Fruit fly (Drosophila melanogaster) whole organism, embryonic: ENCODE data around the gene meigo.
A peak's percentile ranks its signal among the peaks of the same experiment; 100 is the strongest.

Experiments
- ATbp ChIP-seq: fragments of 200-800 bp; sonication (Bioruptor generic); optimal IDR thresholded peaks from 2 replicates; lab custom pipeline; 2017; ENCODE audit warnings: missing biosample characterization, mild to moderate bottlenecking, missing genetic modification characterization, missing genetic modification reagents
- Blimp-1 ChIP-seq: fragments of 200-800 bp; sonication (Bioruptor generic); optimal IDR thresholded peaks from 3 replicates; lab custom pipeline; 2018; ENCODE audit warnings: missing biosample characterization, missing genetic modification characterization, mild to moderate bottlenecking, moderate library complexity, missing genetic modification reagents
- CG10654 ChIP-seq: fragments of 200-800 bp; sonication (Bioruptor generic); optimal IDR thresholded peaks from 2 replicates; lab custom pipeline; 2016; ENCODE audit warnings: missing biosample characterization, missing genetic modification characterization
- CG11696 ChIP-seq: fragments of 200-800 bp; sonication (Bioruptor generic); IDR thresholded peaks from 2 replicates; pipeline ENCODE4 v1.3.6; 2022; ENCODE audit warnings: missing biosample characterization, missing genetic modification characterization
- CG12104 ChIP-seq: fragments of 200-800 bp; sonication (Bioruptor generic); optimal IDR thresholded peaks from 3 replicates; lab custom pipeline; 2016; ENCODE audit warnings: missing biosample characterization, missing genetic modification characterization
- CG12659 ChIP-seq: fragments of 200-800 bp; sonication (Bioruptor generic); optimal IDR thresholded peaks from 3 replicates; lab custom pipeline; 2017; ENCODE audit warnings: mild to moderate bottlenecking, missing biosample characterization, missing genetic modification reagents, missing genetic modification characterization
- CG13296 ChIP-seq: fragments of 200-800 bp; sonication (Bioruptor generic); optimal IDR thresholded peaks from 3 replicates; lab custom pipeline; 2018; ENCODE audit warnings: missing biosample characterization, mild to moderate bottlenecking, missing genetic modification characterization
- CG14965 ChIP-seq: fragments of 200-800 bp; sonication (Bioruptor generic); optimal IDR thresholded peaks from 2 replicates; lab custom pipeline; 2016; ENCODE audit warnings: missing biosample characterization, missing genetic modification characterization, borderline replicate concordance
- CG15514 ChIP-seq: fragments of 200-800 bp; sonication (Bioruptor generic); optimal IDR thresholded peaks from 3 replicates; lab custom pipeline; 2017; ENCODE audit warnings: missing biosample characterization, missing genetic modification characterization, mild to moderate bottlenecking, moderate library complexity, missing genetic modification reagents
- CG16779 ChIP-seq: fragments of 200-800 bp; sonication (Bioruptor generic); IDR thresholded peaks from 2 replicates; pipeline ENCODE4 v1.3.6; 2022; ENCODE audit warnings: missing biosample characterization, missing genetic modification characterization
- CG17328 ChIP-seq: fragments of 200-800 bp; sonication (Bioruptor generic); IDR thresholded peaks from 2 replicates; pipeline ENCODE4 v1.3.6; 2022; ENCODE audit warnings: missing biosample characterization, missing genetic modification characterization
- CG2875 ChIP-seq: fragments of 200-800 bp; sonication (Bioruptor generic); optimal IDR thresholded peaks from 2 replicates; lab custom pipeline; 2017; ENCODE audit warnings: missing biosample characterization, mild to moderate bottlenecking, missing genetic modification characterization, missing genetic modification reagents
- CG30403 ChIP-seq: fragments of 200-800 bp; sonication (Bioruptor generic); optimal IDR thresholded peaks from 3 replicates; lab custom pipeline; 2016; ENCODE audit warnings: missing biosample characterization, missing genetic modification characterization
- CG31441 ChIP-seq: fragments of 200-800 bp; sonication (Bioruptor generic); IDR thresholded peaks from 2 replicates; pipeline ENCODE4 v1.3.6; 2022; ENCODE audit warnings: missing biosample characterization, missing genetic modification characterization
- CG32772 ChIP-seq: fragments of 200-800 bp; sonication (Bioruptor generic); IDR thresholded peaks from 2 replicates; pipeline ENCODE4 v1.3.6; 2022; ENCODE audit warnings: missing biosample characterization, missing genetic modification characterization
- CG34376 ChIP-seq: fragments of 200-800 bp; sonication (Bioruptor generic); optimal IDR thresholded peaks from 2 replicates; lab custom pipeline; 2018; ENCODE audit warnings: missing biosample characterization, mild to moderate bottlenecking, missing genetic modification characterization
- CG42726 ChIP-seq: fragments of 200-800 bp; sonication (Bioruptor generic); IDR thresholded peaks from 2 replicates; pipeline ENCODE4 v1.3.6; 2022; ENCODE audit warnings: missing biosample characterization, missing genetic modification characterization; ENCODE audit not compliant: partially characterized antibody
- D ChIP-seq, 2 experiments: fragments of 200-800 bp in 1 of 2; fragments of >200 bp in 1 of 2; sonication (Bioruptor generic) in 1 of 2; optimal IDR thresholded peaks; 2 replicates in 1 of 2; 3 replicates in 1 of 2; lab custom pipeline; 2017; ENCODE audit warnings: mild to moderate bottlenecking in 1 of 2, missing biosample characterization in 1 of 2, missing genetic modification characterization in 1 of 2, missing genetic modification reagents in 1 of 2
- D19B ChIP-seq: fragments of 200-800 bp; sonication (Bioruptor generic); optimal IDR thresholded peaks from 2 replicates; lab custom pipeline; 2017; ENCODE audit warnings: missing biosample characterization, mild to moderate bottlenecking, missing genetic modification characterization
- Dip2 ChIP-seq: fragments of 200-800 bp; sonication (Bioruptor generic); IDR thresholded peaks from 2 replicates; pipeline ENCODE4 v1.3.6; 2022; ENCODE audit warnings: missing biosample characterization, missing genetic modification characterization
- E2f1 ChIP-seq: fragments of 200-800 bp; sonication (Bioruptor generic); IDR thresholded peaks from 2 replicates; pipeline ENCODE4 v1.3.6; 2022; ENCODE audit warnings: missing biosample characterization, missing genetic modification characterization
- Eip74EF ChIP-seq, 2 experiments: fragments of 200-800 bp in 1 of 2; fragments of >200 bp in 1 of 2; sonication (Bioruptor generic) in 1 of 2; optimal IDR thresholded peaks; 2 replicates each; lab custom pipeline; 2017 to 2019; ENCODE audit warnings: missing biosample characterization in 2 of 2, missing genetic modification characterization in 2 of 2, mild to moderate bottlenecking in 1 of 2, moderate library complexity in 1 of 2
- Elba2 ChIP-seq: fragments of 200-800 bp; sonication (Bioruptor generic); optimal IDR thresholded peaks from 3 replicates; lab custom pipeline; 2016; ENCODE audit warnings: missing biosample characterization, missing genetic modification characterization
- Hand ChIP-seq: fragments of 200-800 bp; sonication (Bioruptor generic); optimal IDR thresholded peaks from 2 replicates; lab custom pipeline; 2017; ENCODE audit warnings: mild to moderate bottlenecking, missing biosample characterization, missing genetic modification reagents, missing genetic modification characterization
- Lim3 ChIP-seq: fragments of 200-800 bp; sonication (Bioruptor generic); IDR thresholded peaks from 2 replicates; pipeline ENCODE4 v1.3.6; 2022; ENCODE audit warnings: missing biosample characterization, missing genetic modification characterization
- MESR4 ChIP-seq: fragments of 200-800 bp; sonication (Bioruptor generic); optimal IDR thresholded peaks from 2 replicates; lab custom pipeline; 2018; ENCODE audit warnings: missing biosample characterization, mild to moderate bottlenecking, missing genetic modification characterization, moderate library complexity
- Nf-YA ChIP-seq: fragments of 200-800 bp; sonication (Bioruptor generic); IDR thresholded peaks from 2 replicates; pipeline ENCODE4 v1.3.6; 2022; ENCODE audit warnings: missing biosample characterization, missing genetic modification characterization
- Rfx ChIP-seq: fragments of 200-800 bp; sonication (Bioruptor generic); IDR thresholded peaks from 2 replicates; pipeline ENCODE4 v1.3.6; 2022; ENCODE audit warnings: missing biosample characterization, missing genetic modification characterization
- Rx ChIP-seq: fragments of 200-800 bp; sonication (Bioruptor generic); IDR thresholded peaks from 2 replicates; pipeline ENCODE4 v1.3.6; 2022; ENCODE audit warnings: missing biosample characterization, missing genetic modification characterization
- Six4 ChIP-seq: fragments of 200-800 bp; sonication (Bioruptor generic); optimal IDR thresholded peaks from 2 replicates; lab custom pipeline; 2016; ENCODE audit warnings: missing biosample characterization, missing genetic modification characterization
- ara ChIP-seq: fragments of 200-800 bp; sonication (Bioruptor generic); IDR thresholded peaks from 2 replicates; pipeline ENCODE4 v1.3.6; 2022; ENCODE audit warnings: missing biosample characterization, missing genetic modification characterization
- crol ChIP-seq: fragments of 200-800 bp; sonication (Bioruptor generic); IDR thresholded peaks from 2 replicates; pipeline ENCODE4 v1.3.6; 2022; ENCODE audit warnings: missing biosample characterization, missing genetic modification characterization
- dm ChIP-seq: fragments of 200-800 bp; sonication (Bioruptor generic); optimal IDR thresholded peaks from 3 replicates; lab custom pipeline; 2016; ENCODE audit warnings: missing biosample characterization, missing genetic modification characterization
- dpn ChIP-seq, 2 experiments: fragments of 200-800 bp; sonication (Bioruptor generic); optimal IDR thresholded peaks; 3 replicates each; lab custom pipeline; 2016; ENCODE audit warnings: missing biosample characterization in 2 of 2, missing genetic modification characterization in 2 of 2
- exex ChIP-seq: fragments of 200-800 bp; sonication (Bioruptor generic); optimal IDR thresholded peaks from 4 replicates; lab custom pipeline; 2018; ENCODE audit warnings: missing biosample characterization, mild to moderate bottlenecking, missing genetic modification characterization, moderate library complexity
- eyg ChIP-seq: fragments of 200-800 bp; sonication (Bioruptor generic); optimal IDR thresholded peaks from 3 replicates; lab custom pipeline; 2016; ENCODE audit warnings: missing biosample characterization, missing genetic modification characterization
- gcm2 ChIP-seq: fragments of 200-800 bp; sonication (Bioruptor generic); optimal IDR thresholded peaks from 2 replicates; lab custom pipeline; 2016; ENCODE audit warnings: missing biosample characterization, missing genetic modification characterization
- ham ChIP-seq: fragments of 200-800 bp; sonication (Bioruptor generic); IDR thresholded peaks from 2 replicates; pipeline ENCODE4 v1.3.6; 2022; ENCODE audit warnings: missing biosample characterization, missing genetic modification characterization
- maf-S ChIP-seq: fragments of 200-800 bp; sonication (Bioruptor generic); optimal IDR thresholded peaks from 2 replicates; lab custom pipeline; 2016; ENCODE audit warnings: missing biosample characterization, missing genetic modification characterization
- mam ChIP-seq: fragments of 200-800 bp; sonication (Bioruptor generic); optimal IDR thresholded peaks from 3 replicates; lab custom pipeline; 2016; ENCODE audit warnings: missing biosample characterization, missing genetic modification characterization
- otp ChIP-seq: fragments of 200-800 bp; sonication (Bioruptor generic); IDR thresholded peaks from 3 replicates; pipeline ENCODE4, ENCODE4 v1.3.6; 2022; ENCODE audit warnings: missing biosample characterization, missing genetic modification characterization
- pfk ChIP-seq: fragments of 200-800 bp; sonication (Bioruptor generic); optimal IDR thresholded peaks from 2 replicates; lab custom pipeline; 2018; ENCODE audit warnings: missing biosample characterization, mild to moderate bottlenecking, missing genetic modification characterization, moderate library complexity
- pnt ChIP-seq: fragments of 200-800 bp; sonication (Bioruptor generic); optimal IDR thresholded peaks from 3 replicates; lab custom pipeline; 2016; ENCODE audit warnings: missing biosample characterization, missing genetic modification characterization
- prd ChIP-seq, 3 experiments: fragments of >200 bp in 2 of 3; fragments of 200-800 bp in 1 of 3; sonication (Bioruptor generic) in 1 of 3; optimal IDR thresholded peaks in 2 of 3; IDR thresholded peaks in 1 of 3; 2 replicates in 2 of 3; 3 replicates in 1 of 3; pipeline versions ENCODE4 v1.3.6 to Lab custom; 2017 to 2022; ENCODE audit warnings: missing biosample characterization in 1 of 3, missing genetic modification characterization in 1 of 3
- sob ChIP-seq: fragments of 200-800 bp; sonication (Bioruptor generic); IDR thresholded peaks from 2 replicates; pipeline ENCODE4 v1.3.6; 2022; ENCODE audit warnings: missing biosample characterization, missing genetic modification characterization
- stwl ChIP-seq: fragments of 200-800 bp; sonication (Bioruptor generic); optimal IDR thresholded peaks from 3 replicates; lab custom pipeline; 2018; ENCODE audit warnings: missing biosample characterization, mild to moderate bottlenecking, missing genetic modification characterization, moderate library complexity
- sug ChIP-seq: fragments of 200-800 bp; optimal IDR thresholded peaks from 2 replicates; lab custom pipeline; 2019; ENCODE audit warnings: missing biosample characterization, mild to moderate bottlenecking, missing genetic modification characterization, moderate library complexity
- tna ChIP-seq: fragments of 200-800 bp; sonication (Bioruptor generic); IDR thresholded peaks from 2 replicates; pipeline ENCODE4 v1.3.6; 2022; ENCODE audit warnings: missing biosample characterization, missing genetic modification characterization; ENCODE audit not compliant: partially characterized antibody
- trem ChIP-seq: fragments of 200-800 bp; optimal IDR thresholded peaks from 3 replicates; lab custom pipeline; 2019; ENCODE audit warnings: missing biosample characterization, mild to moderate bottlenecking, missing genetic modification characterization, moderate library complexity
- twi ChIP-seq: fragments of 200-800 bp; optimal IDR thresholded peaks from 2 replicates; lab custom pipeline; 2019; ENCODE audit warnings: missing biosample characterization, mild to moderate bottlenecking, missing genetic modification characterization, moderate library complexity

meigo gene

dm6 chr3R:21176663-21177145 lies 38.6 kb downstream of the meigo start (continued):
- TF ChIP-seq CG12659 (peak; percentile 23), CG2875 (GFP tag; lab: Kevin White, UChicago) (peak; percentile 26), CG31441 (GFP tag; lab: Robert Waterston, UW) (peak; percentile 50; the same call in 1 of the 2 replicates), otp (no peak; the same call in 2 of the 3 replicates), tna (GFP tag; lab: Robert Waterston, UW) (no peak), CG11696 (GFP tag; lab: Robert Waterston, UW) (no peak), CG32772 (no peak), stwl (tag; lab: Kevin White, UChicago) (no peak), ara (GFP tag; lab: Robert Waterston, UW) (0 out of 2 replicates have a peak, but pooled peaks have one; percentile 18), CG17328 (GFP tag; lab: Robert Waterston, UW) (peak; percentile 32; the same call in 1 of the 2 replicates), CG34376 (no peak), Six4 (GFP tag; lab: Kevin White, UChicago) (no peak), CG13296 (GFP tag; lab: Kevin White, UChicago) (no peak), crol (GFP tag; lab: Robert Waterston, UW) (no peak), trem (no peak), MESR4 (GFP tag; lab: Kevin White, UChicago) (no peak), mam (no peak), Lim3 (GFP tag; lab: Robert Waterston, UW) (no peak), CG42726 (GFP tag; lab: Robert Waterston, UW) (no peak), gcm2 (no peak), CG16779 (no peak), twi (no peak), E2f1 (GFP tag; lab: Robert Waterston, UW) (no peak), pnt (GFP tag; lab: Kevin White, UChicago) (no peak), Eip74EF (GFP tag; optimal IDR thresholded peaks at IDR 0.05; lab: Kevin White, UChicago) (peak in 1 of 2 experiments; percentile 16), Hand (peak; percentile 21), Rfx (peak; percentile 60), Rx (no peak), exex (no peak), Elba2 (GFP tag; lab: Kevin White, UChicago) (no peak), maf-S (GFP tag; lab: Kevin White, UChicago) (no peak), pfk (GFP tag; lab: Kevin White, UChicago) (no peak), CG15514 (GFP tag; lab: Kevin White, UChicago) (peak; percentile 11), ATbp (peak; percentile 35), dm (GFP tag; lab: Kevin White, UChicago) (no peak), CG12104 (GFP tag; lab: Kevin White, UChicago) (no peak), D (optimal IDR thresholded peaks at IDR 0.05; lab: Kevin White, UChicago) (no peak), D (GFP tag; optimal IDR thresholded peaks at IDR 0.05; lab: Kevin White, UChicago) (peak; percentile 17), Nf-YA (GFP tag; lab: Robert Waterston, UW) (no peak), eyg (GFP tag; lab: Kevin White, UChicago) (no peak), sug (tag; lab: Kevin White, UChicago) (no peak), D19B (GFP tag; lab: Kevin White, UChicago) (peak; percentile 69), CG14965 (GFP tag; lab: Kevin White, UChicago) (no peak), dpn (GFP tag; optimal IDR thresholded peaks at IDR 0.05; lab: Kevin White, UChicago) (no peak), ham (GFP tag; lab: Robert Waterston, UW) (no peak), Dip2 (GFP tag; lab: Robert Waterston, UW) (no peak), prd (optimal IDR thresholded peaks at IDR 0.05; lab: Kevin White, UChicago) (no peak), prd (GFP tag; IDR thresholded peaks at IDR 0.05; lab: Robert Waterston, UW) (no peak; the same call in 2 of the 3 replicates), Blimp-1 (GFP tag; lab: Kevin White, UChicago) (peak; percentile 28), CG30403 (GFP tag; lab: Kevin White, UChicago) (no peak), CG10654 (GFP tag; lab: Kevin White, UChicago) (no peak), sob (no peak)
